Worm (Caenorhabditis elegans): ENCODE measurements around the gene F10C1.8.

ce11 chrII:5744342-5744741, 9.9 kb upstream of the F10C1.8 start:
- TF ChIP-seq dao-5 (tag; optimal IDR thresholded peaks at IDR 0.05) (no peak), W03F9.2 (tag; optimal IDR thresholded peaks at IDR 0.05) (no peak)

Data from whole organism, L4/young adult.